Fruit fly (Drosophila melanogaster) whole organism, embryonic: ENCODE measurements around the gene trbl.

Experiments used
- Atf3 ChIP-seq: fragments of 200-800 bp; sonication (Bioruptor generic); optimal IDR thresholded peaks from 3 replicates; lab custom pipeline; 2016; ENCODE audit warnings: missing biosample characterization, missing genetic modification characterization
- Awh ChIP-seq: fragments of 200-800 bp; sonication (Bioruptor generic); IDR thresholded peaks from 2 replicates; pipeline ENCODE4, ENCODE4 v1.3.6; 2022; ENCODE audit warnings: missing biosample characterization, missing genetic modification characterization
- BEAF-32 ChIP-seq: fragments of 200-800 bp; sonication (Bioruptor generic); optimal IDR thresholded peaks from 3 replicates; lab custom pipeline; 2017; ENCODE audit warnings: missing biosample characterization, missing genetic modification characterization, mild to moderate bottlenecking, moderate library complexity, missing genetic modification reagents
- CG10209 ChIP-seq: fragments of 200-800 bp; sonication (Bioruptor generic); optimal IDR thresholded peaks from 3 replicates; lab custom pipeline; 2017; ENCODE audit warnings: missing biosample characterization, mild to moderate bottlenecking, missing genetic modification characterization, missing genetic modification reagents
- CG10431 ChIP-seq: fragments of 200-800 bp; sonication (Bioruptor generic); optimal IDR thresholded peaks from 3 replicates; lab custom pipeline; 2018; ENCODE audit warnings: missing biosample characterization, mild to moderate bottlenecking, missing genetic modification characterization
- CG10565 ChIP-seq: fragments of 200-800 bp; sonication (Bioruptor generic); optimal IDR thresholded peaks from 3 replicates; lab custom pipeline; 2016; ENCODE audit warnings: missing biosample characterization, mild to moderate bottlenecking, missing genetic modification characterization
- CG11093 ChIP-seq: fragments of 200-800 bp; sonication (Bioruptor generic); IDR thresholded peaks from 3 replicates; pipeline ENCODE4 v1.3.6; 2022; ENCODE audit warnings: missing biosample characterization, missing genetic modification characterization
- CG12071 ChIP-seq: fragments of 200-800 bp; sonication (Bioruptor generic); optimal IDR thresholded peaks from 3 replicates; lab custom pipeline; 2018; ENCODE audit warnings: missing biosample characterization, mild to moderate bottlenecking, missing genetic modification characterization
- CG13296 ChIP-seq: fragments of 200-800 bp; sonication (Bioruptor generic); optimal IDR thresholded peaks from 3 replicates; lab custom pipeline; 2018; ENCODE audit warnings: missing biosample characterization, mild to moderate bottlenecking, missing genetic modification characterization
- CG14014 ChIP-seq: fragments of 200-800 bp; sonication (Bioruptor generic); IDR thresholded peaks from 2 replicates; pipeline ENCODE4 v1.3.6; 2022; ENCODE audit warnings: missing biosample characterization, missing genetic modification characterization
- CG15514 ChIP-seq: fragments of 200-800 bp; sonication (Bioruptor generic); optimal IDR thresholded peaks from 3 replicates; lab custom pipeline; 2017; ENCODE audit warnings: missing biosample characterization, missing genetic modification characterization, mild to moderate bottlenecking, moderate library complexity, missing genetic modification reagents
- CG16779 ChIP-seq: fragments of 200-800 bp; sonication (Bioruptor generic); IDR thresholded peaks from 2 replicates; pipeline ENCODE4 v1.3.6; 2022; ENCODE audit warnings: missing biosample characterization, missing genetic modification characterization
- CG18599 ChIP-seq: fragments of 200-800 bp; sonication (Bioruptor generic); optimal IDR thresholded peaks from 3 replicates; lab custom pipeline; 2017; ENCODE audit warnings: missing biosample characterization, missing genetic modification characterization, mild to moderate bottlenecking, moderate library complexity, missing genetic modification reagents
- CG2712 ChIP-seq: fragments of 200-800 bp; optimal IDR thresholded peaks from 3 replicates; lab custom pipeline; 2019; ENCODE audit warnings: missing biosample characterization, mild to moderate bottlenecking, missing genetic modification characterization, moderate library complexity
- CG31441 ChIP-seq: fragments of 200-800 bp; sonication (Bioruptor generic); IDR thresholded peaks from 2 replicates; pipeline ENCODE4 v1.3.6; 2022; ENCODE audit warnings: missing biosample characterization, missing genetic modification characterization
- CG33213 ChIP-seq: fragments of 200-800 bp; sonication (Bioruptor generic); optimal IDR thresholded peaks from 3 replicates; lab custom pipeline; 2016; ENCODE audit warnings: missing biosample characterization, missing genetic modification characterization
- CG4424 ChIP-seq: fragments of 200-800 bp; sonication (Bioruptor generic); optimal IDR thresholded peaks from 3 replicates; lab custom pipeline; 2016; ENCODE audit warnings: missing biosample characterization, missing genetic modification characterization
- CG7786 ChIP-seq: fragments of 200-800 bp; sonication (Bioruptor generic); optimal IDR thresholded peaks from 2 replicates; lab custom pipeline; 2016; ENCODE audit warnings: missing biosample characterization, missing genetic modification characterization
- CG8924 ChIP-seq: fragments of 200-800 bp; optimal IDR thresholded peaks from 3 replicates; lab custom pipeline; 2019; ENCODE audit warnings: missing biosample characterization, mild to moderate bottlenecking, missing genetic modification characterization, moderate library complexity
- Doc2 ChIP-seq: fragments of 200-800 bp; sonication (Bioruptor generic); IDR thresholded peaks from 2 replicates; pipeline ENCODE4 v1.3.6; 2022; ENCODE audit warnings: missing biosample characterization, missing genetic modification characterization
- Dp ChIP-seq: fragments of 200-800 bp; sonication (Bioruptor generic); optimal IDR thresholded peaks from 2 replicates; lab custom pipeline; 2018; ENCODE audit warnings: missing biosample characterization, mild to moderate bottlenecking, missing genetic modification characterization, moderate library complexity
- Ets97D ChIP-seq: fragments of 200-800 bp; sonication (Bioruptor generic); optimal IDR thresholded peaks from 3 replicates; lab custom pipeline; 2016; ENCODE audit warnings: missing biosample characterization, missing genetic modification characterization
- Fer1 ChIP-seq: fragments of 200-800 bp; sonication (Bioruptor generic); optimal IDR thresholded peaks from 2 replicates; lab custom pipeline; 2017; ENCODE audit warnings: missing biosample characterization, mild to moderate bottlenecking, missing genetic modification characterization
- GATAe ChIP-seq: fragments of 200-800 bp; sonication (Bioruptor generic); conservative IDR thresholded peaks from 2 replicates; pipeline ENCODE4 v1.3.6; 2022; ENCODE audit warnings: missing biosample characterization, missing genetic modification characterization
- Hr78 ChIP-seq, 2 experiments: fragments of 200-800 bp in 1 of 2; fragments of >200 bp in 1 of 2; sonication (Bioruptor generic) in 1 of 2; optimal IDR thresholded peaks; 2 replicates each; lab custom pipeline; 2017 to 2019; ENCODE audit warnings: missing biosample characterization in 2 of 2, missing genetic modification characterization in 2 of 2, mild to moderate bottlenecking in 1 of 2, moderate library complexity in 1 of 2
- Jarid2 ChIP-seq: fragments of 200-800 bp; sonication (Bioruptor generic); optimal IDR thresholded peaks from 3 replicates; lab custom pipeline; 2017; ENCODE audit warnings: mild to moderate bottlenecking, missing biosample characterization, missing genetic modification reagents, missing genetic modification characterization
- Nf-YA ChIP-seq: fragments of 200-800 bp; sonication (Bioruptor generic); IDR thresholded peaks from 2 replicates; pipeline ENCODE4 v1.3.6; 2022; ENCODE audit warnings: missing biosample characterization, missing genetic modification characterization
- Ravus ChIP-seq: fragments of 200-800 bp; sonication (Bioruptor generic); IDR thresholded peaks from 2 replicates; pipeline ENCODE4 v1.3.6; 2022; ENCODE audit warnings: missing biosample characterization, missing genetic modification characterization
- Xrp1 ChIP-seq: fragments of 200-800 bp; sonication (Bioruptor generic); IDR thresholded peaks from 2 replicates; pipeline ENCODE4 v1.3.6; 2022; ENCODE audit warnings: missing biosample characterization, missing genetic modification characterization
- YL-1 ChIP-seq: fragments of 200-800 bp; sonication (Bioruptor generic); optimal IDR thresholded peaks from 3 replicates; lab custom pipeline; 2017; ENCODE audit warnings: missing biosample characterization, mild to moderate bottlenecking, missing genetic modification characterization
- ara ChIP-seq: fragments of 200-800 bp; sonication (Bioruptor generic); IDR thresholded peaks from 2 replicates; pipeline ENCODE4 v1.3.6; 2022; ENCODE audit warnings: missing biosample characterization, missing genetic modification characterization
- ase ChIP-seq: fragments of 200-800 bp; sonication (Bioruptor generic); IDR thresholded peaks from 3 replicates; pipeline ENCODE4 v1.3.6; 2022; ENCODE audit warnings: missing biosample characterization, missing genetic modification characterization
- bowl ChIP-seq: fragments of 200-800 bp; sonication (Bioruptor generic); IDR thresholded peaks from 2 replicates; pipeline ENCODE4 v1.3.6; 2022; ENCODE audit warnings: missing biosample characterization, missing genetic modification characterization
- emc ChIP-seq: fragments of 200-800 bp; sonication (Bioruptor generic); optimal IDR thresholded peaks from 2 replicates; lab custom pipeline; 2016; ENCODE audit warnings: missing biosample characterization, missing genetic modification characterization
- esg ChIP-seq: fragments of 200-800 bp; sonication (Bioruptor generic); conservative IDR thresholded peaks from 2 replicates; pipeline ENCODE4 v1.3.6; 2022; ENCODE audit warnings: missing biosample characterization, missing genetic modification characterization
- ewg ChIP-seq: fragments of 200-800 bp; sonication (Bioruptor generic); optimal IDR thresholded peaks from 3 replicates; lab custom pipeline; 2017; ENCODE audit warnings: mild to moderate bottlenecking, missing biosample characterization, missing genetic modification reagents, missing genetic modification characterization
- exex ChIP-seq: fragments of 200-800 bp; sonication (Bioruptor generic); optimal IDR thresholded peaks from 4 replicates; lab custom pipeline; 2018; ENCODE audit warnings: missing biosample characterization, mild to moderate bottlenecking, missing genetic modification characterization, moderate library complexity
- gcm2 ChIP-seq: fragments of 200-800 bp; sonication (Bioruptor generic); optimal IDR thresholded peaks from 2 replicates; lab custom pipeline; 2016; ENCODE audit warnings: missing biosample characterization, missing genetic modification characterization
- gsb-n ChIP-seq: fragments of 200-800 bp; sonication (Bioruptor generic); optimal IDR thresholded peaks from 3 replicates; lab custom pipeline; 2018; ENCODE audit warnings: missing biosample characterization, mild to moderate bottlenecking, missing genetic modification characterization
- jigr1 ChIP-seq: fragments of 200-800 bp; sonication (Bioruptor generic); IDR thresholded peaks from 3 replicates; pipeline ENCODE4 v1.3.6; 2022; ENCODE audit warnings: missing biosample characterization, missing genetic modification characterization
- lab ChIP-seq: fragments of 200-800 bp; sonication (Bioruptor generic); optimal IDR thresholded peaks from 3 replicates; lab custom pipeline; 2017; ENCODE audit warnings: missing biosample characterization, missing genetic modification characterization, mild to moderate bottlenecking, moderate library complexity, missing genetic modification reagents
- nerfin-2 ChIP-seq: fragments of 200-800 bp; sonication (Bioruptor generic); IDR thresholded peaks from 2 replicates; pipeline ENCODE4 v1.3.6; 2022; ENCODE audit warnings: missing biosample characterization, missing genetic modification characterization; ENCODE audit not compliant: partially characterized antibody
- oc ChIP-seq: fragments of 200-800 bp; sonication (Bioruptor generic); optimal IDR thresholded peaks from 2 replicates; lab custom pipeline; 2018; ENCODE audit warnings: missing biosample characterization, mild to moderate bottlenecking, missing genetic modification characterization, moderate library complexity
- pita ChIP-seq: fragments of 200-800 bp; sonication (Bioruptor generic); optimal IDR thresholded peaks from 2 replicates; lab custom pipeline; 2017; ENCODE audit warnings: missing biosample characterization, mild to moderate bottlenecking, missing genetic modification characterization
- rib ChIP-seq: fragments of 200-800 bp; sonication (Bioruptor generic); IDR thresholded peaks from 2 replicates; pipeline ENCODE4 v1.3.6; 2022; ENCODE audit warnings: missing biosample characterization, missing genetic modification characterization
- schlank ChIP-seq: fragments of 200-800 bp; sonication (Bioruptor generic); optimal IDR thresholded peaks from 2 replicates; lab custom pipeline; 2018; ENCODE audit warnings: missing biosample characterization, mild to moderate bottlenecking, missing genetic modification characterization
- ttk ChIP-seq: fragments of 200-800 bp; sonication (Bioruptor generic); IDR thresholded peaks from 2 replicates; pipeline ENCODE4 v2.1.2; 2022; ENCODE audit warnings: missing biosample characterization, missing genetic modification characterization
- vnd ChIP-seq: fragments of 200-800 bp; sonication (Bioruptor generic); IDR thresholded peaks from 3 replicates; pipeline ENCODE4 v1.3.6; 2022; ENCODE audit warnings: missing biosample characterization, missing genetic modification characterization; ENCODE audit not compliant: partially characterized antibody

trbl gene

DNA sequence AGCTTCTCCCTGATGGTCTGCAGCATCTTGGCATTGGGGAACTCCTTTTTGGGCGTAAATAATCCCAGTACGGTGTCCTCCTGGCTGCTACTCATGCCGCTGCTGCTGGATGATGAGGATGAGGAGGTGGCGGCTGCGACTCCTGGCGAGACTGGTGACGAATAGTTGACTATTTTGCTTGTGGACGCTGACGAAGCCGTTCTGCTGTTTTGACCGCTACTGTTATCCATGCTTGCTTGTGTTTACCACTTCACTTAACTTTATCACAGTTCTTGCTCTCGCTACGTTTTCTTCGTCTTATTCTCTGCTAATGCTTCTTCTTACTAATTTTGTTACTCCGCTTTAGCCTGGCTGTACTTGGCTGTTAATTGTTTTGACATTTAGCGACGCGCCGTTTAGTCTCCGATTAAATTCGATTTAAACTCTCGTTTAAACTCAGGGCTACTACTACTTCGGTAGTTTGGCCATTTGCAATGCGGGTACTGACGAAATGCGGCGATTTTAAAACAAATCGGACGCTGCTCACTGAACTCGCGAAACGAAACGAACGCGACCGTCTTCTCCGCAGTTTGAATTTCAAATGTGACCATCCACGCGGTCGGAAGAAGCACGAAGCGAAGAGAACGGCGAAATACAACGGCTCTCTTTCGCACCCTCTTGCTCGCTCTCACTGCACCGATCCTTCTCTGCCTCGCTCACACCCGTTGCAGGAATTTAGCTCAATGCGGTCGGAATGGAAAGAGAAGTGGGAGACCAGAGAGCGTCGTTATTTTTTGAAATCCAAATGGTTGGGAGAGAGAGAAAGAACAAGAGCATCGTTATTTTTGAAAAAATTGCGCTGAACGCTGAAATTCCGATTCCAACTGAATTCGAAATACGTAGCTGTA lies at the start of gene trbl:
TSS of gene trbl (minus strand) at position 584 of the 887 bp plus-strand sequence.
- TF ChIP-seq Awh (no peak), schlank (tag; lab: Kevin White, UChicago) (no peak), Jarid2 (GFP tag; lab: Kevin White, UChicago) (peak; percentile 80), CG31441 (GFP tag; lab: Robert Waterston, UW) (peak; percentile 20; the same call in 1 of the 2 replicates), Atf3 (GFP tag; lab: Kevin White, UChicago) (no peak), YL-1 (no peak), Nf-YA (GFP tag; lab: Robert Waterston, UW) (no peak), CG10209 (GFP tag; lab: Kevin White, UChicago) (no peak), ase (GFP tag; lab: Robert Waterston, UW) (no peak), Doc2 (GFP tag; lab: Robert Waterston, UW) (no peak), Xrp1 (GFP tag; lab: Robert Waterston, UW) (no peak), emc (GFP tag; lab: Kevin White, UChicago) (no peak), CG13296 (GFP tag; lab: Kevin White, UChicago) (peak; percentile 53), exex (tag; lab: Kevin White, UChicago) (peak; percentile 77), ara (GFP tag; lab: Robert Waterston, UW) (peak; percentile 49), CG2712 (peak; percentile 36), pita (no peak), CG11093 (GFP tag; lab: Robert Waterston, UW) (no peak), vnd (GFP tag; lab: Robert Waterston, UW) (peak; percentile 43; the same call in 1 of the 3 replicates), CG33213 (no peak), CG12071 (GFP tag; lab: Kevin White, UChicago) (peak; percentile 58), nerfin-2 (GFP tag; lab: Robert Waterston, UW) (peak; percentile 75; the same call in 1 of the 2 replicates), Fer1 (GFP tag; lab: Kevin White, UChicago) (peak; percentile 74), CG7786 (GFP tag; lab: Kevin White, UChicago) (no peak), ewg (GFP tag; lab: Kevin White, UChicago) (no peak), CG4424 (GFP tag; lab: Kevin White, UChicago) (peak; percentile 18), Hr78 (GFP tag; optimal IDR thresholded peaks at IDR 0.05; lab: Kevin White, UChicago) (peak in 1 of 2 experiments; percentile 44), BEAF-32 (GFP tag; lab: Kevin White, UChicago) (peak; percentile 5), jigr1 (no peak), gsb-n (tag; lab: Kevin White, UChicago) (no peak), bowl (GFP tag; lab: Robert Waterston, UW) (no peak), gcm2 (GFP tag; lab: Kevin White, UChicago) (no peak), Dp (GFP tag; lab: Kevin White, UChicago) (peak; percentile 55), esg (GFP tag; lab: Robert Waterston, UW) (no peak), CG16779 (GFP tag; lab: Robert Waterston, UW) (no peak), oc (peak; percentile 47), GATAe (GFP tag; lab: Robert Waterston, UW) (no peak), CG15514 (peak; percentile 68), CG10565 (GFP tag; lab: Kevin White, UChicago) (no peak), rib (GFP tag; lab: Robert Waterston, UW) (peak; percentile 59; the same call in 1 of the 2 replicates), Ravus (GFP tag; lab: Robert Waterston, UW) (no peak), CG10431 (GFP tag; lab: Kevin White, UChicago) (peak; percentile 56), ttk (GFP tag; lab: Robert Waterston, UW) (no peak), lab (peak; percentile 52), CG18599 (GFP tag; lab: Kevin White, UChicago) (no peak), CG8924 (tag; lab: Kevin White, UChicago) (peak; percentile 70), CG14014 (GFP tag; lab: Robert Waterston, UW) (no peak), Ets97D (peak; percentile 26)
